Worm (Caenorhabditis elegans) whole organism, L4 larva: Measurements from ENCODE around the gene Y65A5A.2.

ENCODE experiments used
- D1046.2 ChIP-seq: fragments of 200-800 bp; sonication (Bioruptor generic); IDR thresholded peaks from 2 replicates; pipeline ENCODE4 v1.3.6; 2022; ENCODE audit warnings: missing genetic modification characterization, missing compliant biosample characterization
- F37D6.2 ChIP-seq: sonication (generic microtip); optimal IDR thresholded peaks from 2 replicates; lab custom pipeline; 2016; ENCODE audit warnings: mild to moderate bottlenecking, missing genetic modification characterization, missing compliant biosample characterization
- F44E2.7 ChIP-seq: fragments of 200-800 bp; sonication (Bioruptor generic); IDR thresholded peaks from 2 replicates; pipeline ENCODE4 v2.1.2; 2022; ENCODE audit warnings: missing genetic modification characterization, missing compliant biosample characterization
- T20F7.1 ChIP-seq: fragments of 200-800 bp; sonication (Bioruptor generic); optimal IDR thresholded peaks from 2 replicates; lab custom pipeline; 2018; ENCODE audit warnings: mild to moderate bottlenecking, missing genetic modification characterization, missing compliant biosample characterization
- Y48G9A.11 ChIP-seq: fragments of 200-800 bp; sonication (Bioruptor generic); IDR thresholded peaks from 2 replicates; pipeline ENCODE4 v1.3.6; 2022; ENCODE audit warnings: missing genetic modification reagents, missing genetic modification characterization, missing compliant biosample characterization
- ZK337.2 ChIP-seq: fragments of 200-800 bp; sonication (Bioruptor generic); IDR thresholded peaks from 2 replicates; pipeline ENCODE4 v1.3.6; 2022; ENCODE audit warnings: missing genetic modification reagents, missing genetic modification characterization, missing compliant biosample characterization
- ZK546.5 ChIP-seq, 2 experiments: sonication (generic microtip); optimal IDR thresholded peaks; 2 replicates each; lab custom pipeline; 2017; ENCODE audit warnings: missing biosample characterization in 2 of 2, missing genetic modification characterization in 2 of 2
- aha-1 ChIP-seq: fragments of 150-350 bp; peaks from one replicate; lab custom pipeline; 2014; ENCODE audit warnings: missing biosample characterization, missing genetic modification characterization
- aly-2 ChIP-seq: sonication (generic microtip); optimal IDR thresholded peaks from 2 replicates; lab custom pipeline; 2018; ENCODE audit warnings: missing biosample characterization, missing genetic modification characterization
- ama-1 ChIP-seq: fragments of 150-350 bp; optimal IDR thresholded peaks from 2 replicates; lab custom pipeline; 2014; ENCODE audit warnings: inconsistent platforms, mixed read lengths
- attf-4 ChIP-seq: sonication (generic microtip); optimal IDR thresholded peaks from 3 replicates; lab custom pipeline; 2017; ENCODE audit warnings: missing biosample characterization, missing genetic modification characterization
- ceh-28 ChIP-seq: fragments of 150-350 bp; optimal IDR thresholded peaks from 2 replicates; lab custom pipeline; 2014; ENCODE audit warnings: missing biosample characterization, missing genetic modification reagents, missing genetic modification characterization
- ceh-32 ChIP-seq: sonication (generic microtip); optimal IDR thresholded peaks from 2 replicates; lab custom pipeline; 2016; ENCODE audit warnings: mild to moderate bottlenecking, missing genetic modification characterization, missing compliant biosample characterization; ENCODE audit not compliant: poor library complexity
- ces-1 ChIP-seq: fragments of 150-350 bp; sonication (generic microtip); optimal IDR thresholded peaks from 4 replicates; lab custom pipeline; 2014; ENCODE audit warnings: missing biosample characterization, missing genetic modification reagents, missing genetic modification characterization
- ctbp-1 ChIP-seq: fragments of 200-800 bp; sonication (Bioruptor generic); IDR thresholded peaks from 2 replicates; pipeline ENCODE4 v1.3.6; 2022; ENCODE audit warnings: missing genetic modification reagents, missing genetic modification characterization, missing compliant biosample characterization
- daf-19 ChIP-seq: fragments of 200-800 bp; sonication (Bioruptor generic); conservative IDR thresholded peaks from 2 replicates; pipeline ENCODE4 v1.3.6; 2022; ENCODE audit warnings: missing genetic modification characterization, missing compliant biosample characterization
- daf-8 ChIP-seq: fragments of 200-800 bp; sonication (Bioruptor generic); IDR thresholded peaks from 2 replicates; pipeline ENCODE4 v1.3.6; 2022; ENCODE audit warnings: missing genetic modification characterization, missing compliant biosample characterization
- dmd-8 ChIP-seq: fragments of 200-800 bp; sonication (Bioruptor generic); IDR thresholded peaks from 2 replicates; pipeline ENCODE4 v1.3.6; 2022; ENCODE audit warnings: missing genetic modification characterization, missing compliant biosample characterization
- egl-27 ChIP-seq: sonication (generic microtip); optimal IDR thresholded peaks from 3 replicates; lab custom pipeline; 2017; ENCODE audit warnings: missing biosample characterization, missing genetic modification reagents, missing genetic modification characterization
- egl-43 ChIP-seq: fragments of 200-800 bp; sonication (Bioruptor generic); IDR thresholded peaks from 2 replicates; pipeline ENCODE4 v1.3.6; 2022; ENCODE audit warnings: missing genetic modification reagents, missing genetic modification characterization, missing compliant biosample characterization
- fkh-10 ChIP-seq: fragments of 150-350 bp; optimal IDR thresholded peaks from 2 replicates; lab custom pipeline; 2014; ENCODE audit warnings: missing biosample characterization, missing genetic modification reagents, missing genetic modification characterization
- gei-8 ChIP-seq: fragments of 200-800 bp; sonication (Bioruptor generic); optimal IDR thresholded peaks from 2 replicates; lab custom pipeline; 2018; ENCODE audit warnings: mild to moderate bottlenecking, missing genetic modification characterization, missing compliant biosample characterization
- hif-1 ChIP-seq, 2 experiments: sonication (generic microtip); optimal IDR thresholded peaks; 2 replicates each; lab custom pipeline; 2016 to 2017; ENCODE audit warnings: missing compliant biosample characterization in 2 of 2, missing genetic modification characterization in 2 of 2, missing genetic modification reagents in 2 of 2, missing genotype in 2 of 2, mild to moderate bottlenecking in 1 of 2
- hlh-11 ChIP-seq: fragments of 200-800 bp; sonication (Bioruptor generic); optimal IDR thresholded peaks from 2 replicates; lab custom pipeline; 2018; ENCODE audit warnings: mild to moderate bottlenecking, missing genetic modification characterization, missing compliant biosample characterization
- hlh-30 ChIP-seq: sonication (generic microtip); optimal IDR thresholded peaks from 2 replicates; lab custom pipeline; 2017; ENCODE audit warnings: antibody characterized with exemption, mild to moderate bottlenecking, missing genetic modification characterization, missing compliant biosample characterization; ENCODE audit not compliant: insufficient read depth
- jun-1 ChIP-seq: fragments of 150-350 bp; optimal IDR thresholded peaks from 2 replicates; lab custom pipeline; 2014; ENCODE audit warnings: missing biosample characterization, missing genetic modification reagents, missing genetic modification characterization
- lin-1 ChIP-seq: fragments of 200-800 bp; sonication (Bioruptor generic); IDR thresholded peaks from 2 replicates; pipeline ENCODE4 v1.3.6; 2022; ENCODE audit warnings: missing genetic modification reagents, missing genetic modification characterization, missing compliant biosample characterization
- lin-13 ChIP-seq: fragments of 150-350 bp; optimal IDR thresholded peaks from 2 replicates; lab custom pipeline; 2014; ENCODE audit warnings: missing biosample characterization, missing genetic modification reagents, missing genetic modification characterization
- lin-29 ChIP-seq: fragments of 200-800 bp; sonication (Bioruptor generic); IDR thresholded peaks from 2 replicates; pipeline ENCODE4 v1.3.6; 2022; ENCODE audit warnings: missing genetic modification reagents, missing genetic modification characterization, missing compliant biosample characterization
- lin-38 ChIP-seq: fragments of 200-800 bp; sonication (Bioruptor generic); IDR thresholded peaks from 2 replicates; pipeline ENCODE4 v1.3.6; 2022; ENCODE audit warnings: missing genetic modification reagents, missing genetic modification characterization, missing compliant biosample characterization
- lin-39 ChIP-seq: fragments of 150-350 bp; optimal IDR thresholded peaks from 2 replicates; lab custom pipeline; 2014; ENCODE audit warnings: missing biosample characterization, missing genetic modification reagents, missing genetic modification characterization
- lsy-2 ChIP-seq, 2 experiments: fragments of 150-350 bp in 1 of 2; sonication (generic microtip) in 1 of 2; optimal IDR thresholded peaks; 2 replicates each; lab custom pipeline; 2014 to 2017; ENCODE audit warnings: missing biosample characterization in 2 of 2, missing genetic modification characterization in 2 of 2
- madf-5 ChIP-seq, 2 experiments: fragments of 200-800 bp; sonication (Bioruptor generic); IDR thresholded peaks; 2 replicates each; pipeline ENCODE4 v1.3.6; 2022; ENCODE audit warnings: missing compliant biosample characterization in 2 of 2, missing genetic modification characterization in 2 of 2
- mdl-1 ChIP-seq, 2 experiments: fragments of 150-350 bp in 1 of 2; sonication (generic microtip) in 1 of 2; optimal IDR thresholded peaks; 2 replicates each; lab custom pipeline; 2014 to 2017; ENCODE audit warnings: missing biosample characterization in 2 of 2, missing genetic modification characterization in 2 of 2
- nhr-111 ChIP-seq: fragments of 200-800 bp; sonication (Bioruptor generic); optimal IDR thresholded peaks from 2 replicates; lab custom pipeline; 2018; ENCODE audit warnings: mild to moderate bottlenecking, missing genetic modification characterization, missing compliant biosample characterization
- nhr-25 ChIP-seq: sonication (generic microtip); optimal IDR thresholded peaks from 2 replicates; lab custom pipeline; 2017; ENCODE audit warnings: missing genetic modification characterization, mild to moderate bottlenecking, missing compliant biosample characterization, antibody characterized with exemption, moderate library complexity, borderline replicate concordance; ENCODE audit not compliant: insufficient read depth
- nhr-28 ChIP-seq: fragments of 150-350 bp; optimal IDR thresholded peaks from 2 replicates; lab custom pipeline; 2014; ENCODE audit warnings: missing biosample characterization, missing genetic modification characterization
- nhr-6 ChIP-seq: fragments of 150-350 bp; optimal IDR thresholded peaks from 2 replicates; lab custom pipeline; 2014; ENCODE audit warnings: missing biosample characterization, missing genetic modification characterization
- nhr-76 ChIP-seq: fragments of 150-350 bp; optimal IDR thresholded peaks from 2 replicates; lab custom pipeline; 2014; ENCODE audit warnings: missing biosample characterization, missing genetic modification characterization
- nhr-77 ChIP-seq: fragments of 150-350 bp; optimal IDR thresholded peaks from 2 replicates; lab custom pipeline; 2014; ENCODE audit warnings: missing biosample characterization, missing genetic modification characterization
- saeg-2 ChIP-seq: fragments of 200-800 bp; sonication (Bioruptor generic); IDR thresholded peaks from 2 replicates; pipeline ENCODE4 v1.3.6; 2022; ENCODE audit warnings: missing genetic modification reagents, missing genetic modification characterization, missing compliant biosample characterization
- set-16 ChIP-seq: fragments of 200-800 bp; sonication (Bioruptor generic); IDR thresholded peaks from 2 replicates; pipeline ENCODE4 v1.3.6; 2022; ENCODE audit warnings: missing genetic modification reagents, missing genetic modification characterization, missing compliant biosample characterization
- snpc-1.2 ChIP-seq: fragments of 200-800 bp; sonication (Bioruptor generic); IDR thresholded peaks from 2 replicates; pipeline ENCODE4 v1.3.6; 2022; ENCODE audit warnings: missing genetic modification reagents, missing genetic modification characterization, missing compliant biosample characterization
- tag-97 ChIP-seq: fragments of 200-800 bp; sonication (Bioruptor generic); IDR thresholded peaks from 2 replicates; pipeline ENCODE4 v1.3.6; 2022; ENCODE audit warnings: missing genetic modification characterization, missing compliant biosample characterization
- tra-1 ChIP-seq: fragments of 200-800 bp; sonication (Bioruptor generic); IDR thresholded peaks from 2 replicates; pipeline ENCODE4 v1.3.6; 2022; ENCODE audit warnings: missing genetic modification reagents, missing genetic modification characterization, missing compliant biosample characterization
- unc-39 ChIP-seq: sonication (generic microtip); optimal IDR thresholded peaks from 2 replicates; lab custom pipeline; 2017; ENCODE audit warnings: missing biosample characterization, missing genetic modification characterization
- unc-62 ChIP-seq, 3 experiments: fragments of 150-350 bp in 1 of 3; sonication (generic microtip); optimal IDR thresholded peaks in 2 of 3; peaks in 1 of 3; 1 replicate in 1 of 3; 2 replicates in 2 of 3; lab custom pipeline; 2014 to 2017; ENCODE audit warnings: missing biosample characterization in 3 of 3, missing genetic modification characterization in 3 of 3, missing genetic modification reagents in 3 of 3, missing genotype in 1 of 3
- zip-2 ChIP-seq: fragments of 150-350 bp; optimal IDR thresholded peaks from 2 replicates; lab custom pipeline; 2014; ENCODE audit warnings: missing biosample characterization, missing genetic modification characterization

Gene Y65A5A.2

DNA sequence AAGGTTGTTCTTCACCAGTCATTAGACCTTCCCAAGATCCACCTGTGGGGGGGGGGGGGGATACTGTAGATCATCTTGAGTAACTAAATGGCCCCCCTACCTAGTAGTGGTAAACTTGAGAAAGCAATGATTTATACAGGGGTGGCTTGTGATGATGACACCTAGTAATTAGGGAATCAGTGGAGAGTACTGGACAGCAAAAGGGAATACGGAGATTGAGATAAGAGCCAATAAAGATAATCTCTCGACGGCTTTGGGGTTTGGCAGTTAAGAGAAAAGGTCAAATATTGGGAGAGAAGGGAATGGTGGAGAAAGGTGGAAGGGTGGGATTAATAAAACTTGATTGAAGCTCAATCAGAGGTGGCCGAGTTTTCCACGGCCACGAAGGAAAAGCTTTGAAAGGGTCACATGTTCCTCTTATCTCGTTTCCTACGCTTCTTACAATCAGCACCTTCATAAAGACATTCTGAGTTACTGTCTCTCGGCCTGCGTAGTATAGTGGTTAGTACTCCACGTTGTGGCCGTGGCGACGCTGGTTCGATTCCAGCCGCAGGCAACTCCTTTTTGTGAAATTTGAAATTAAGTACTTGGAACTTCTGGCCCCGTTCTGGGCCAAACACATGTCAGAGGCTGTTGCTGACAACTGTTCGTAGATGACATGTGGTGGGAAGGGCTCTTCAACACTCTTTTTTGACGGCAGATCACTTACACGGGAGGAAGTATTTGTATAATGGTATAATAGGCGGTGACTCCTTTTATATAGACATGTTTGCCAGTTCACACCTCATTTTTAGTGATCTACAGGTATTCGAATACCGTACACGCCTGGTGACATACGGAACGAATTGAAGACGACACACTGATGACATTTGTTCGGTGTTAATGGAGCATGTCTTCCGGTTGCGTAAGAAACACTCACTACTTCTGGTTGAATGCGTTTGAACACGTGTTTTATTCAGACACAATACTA lies 11.1 kb upstream of the Y65A5A.2 start (continued):
- TF ChIP-seq T20F7.1 (GFP tag; lab: Kevin White, UChicago) (no peak), dmd-8 (GFP tag; lab: Robert Waterston, UW) (peak; percentile 96), zip-2 (peak; percentile 19), tra-1 (GFP tag; lab: Robert Waterston, UW) (peak; percentile 60; the same call in 1 of the 2 replicates), lin-1 (GFP tag; lab: Robert Waterston, UW) (no peak), snpc-1.2 (GFP tag; lab: Robert Waterston, UW) (peak; percentile 97), lin-39 (tag; lab: Kevin White, UChicago) (no peak), attf-4 (tag; lab: Kevin White, UChicago) (no peak), lin-38 (peak; percentile 83), ctbp-1 (GFP tag; lab: Robert Waterston, UW) (peak; percentile 59), unc-39 (tag; lab: Kevin White, UChicago) (no peak), nhr-111 (GFP tag; lab: Kevin White, UChicago) (peak; percentile 46), aha-1 (tag; lab: Kevin White, UChicago) (peak; percentile 29), ces-1 (GFP tag; lab: Kevin White, UChicago) (no peak), ZK546.5 (tag; optimal IDR thresholded peaks at IDR 0.05; lab: Kevin White, UChicago) (no peak), lin-29 (GFP tag; lab: Robert Waterston, UW) (no peak), ceh-32 (tag; lab: Kevin White, UChicago) (no peak), lsy-2 (tag; optimal IDR thresholded peaks at IDR 0.05; lab: Kevin White, UChicago) (peak in 1 of 2 experiments; percentile 27), tag-97 (GFP tag; lab: Robert Waterston, UW) (no peak), Y48G9A.11 (GFP tag; lab: Robert Waterston, UW) (peak; percentile 54; the same call in 1 of the 2 replicates), gei-8 (GFP tag; lab: Kevin White, UChicago) (peak; percentile 85), hlh-30 (tag; lab: Kevin White, UChicago) (peak; percentile 68), daf-8 (GFP tag; lab: Robert Waterston, UW) (0 out of 2 replicates have a peak, but pooled peaks have one; percentile 35), D1046.2 (GFP tag; lab: Robert Waterston, UW) (peak; percentile 75; the same call in 1 of the 2 replicates), mdl-1 (tag; optimal IDR thresholded peaks at IDR 0.05; lab: Kevin White, UChicago) (no peak), set-16 (GFP tag; lab: Robert Waterston, UW) (no peak), ceh-28 (tag; lab: Kevin White, UChicago) (no peak), ama-1 (lab: Kevin White, UChicago) (no peak), egl-27 (tag; lab: Kevin White, UChicago) (no peak), madf-5 (GFP tag; IDR thresholded peaks at IDR 0.05; lab: Robert Waterston, UW) (peak; percentile 71 to 86; a peak in 2 of 4 replicates), nhr-28 (tag; lab: Kevin White, UChicago) (peak; percentile 30), ZK337.2 (peak; percentile 55; the same call in 1 of the 2 replicates), lin-13 (GFP tag; lab: Kevin White, UChicago) (peak; percentile 84), egl-43 (GFP tag; lab: Robert Waterston, UW) (peak; percentile 89), fkh-10 (GFP tag; lab: Kevin White, UChicago) (no peak), nhr-25 (tag; lab: Kevin White, UChicago) (no peak), unc-62 (GFP tag; optimal IDR thresholded peaks at IDR 0.05 in 1 of 2; lab: Kevin White, UChicago) (peak in 1 of 2 experiments; percentile 69), unc-62 (tag; optimal IDR thresholded peaks at IDR 0.05; lab: Kevin White, UChicago) (no peak), daf-19 (GFP tag; lab: Robert Waterston, UW) (no peak), hif-1 (tag; optimal IDR thresholded peaks at IDR 0.05; lab: Kevin White, UChicago) (peak in 1 of 2 experiments; percentile 26), saeg-2 (GFP tag; lab: Robert Waterston, UW) (no peak), hlh-11 (tag; lab: Kevin White, UChicago) (peak; percentile 40), F37D6.2 (tag; lab: Kevin White, UChicago) (no peak), nhr-6 (tag; lab: Kevin White, UChicago) (peak; percentile 48), jun-1 (tag; lab: Kevin White, UChicago) (no peak), F44E2.7 (GFP tag; lab: Robert Waterston, UW) (0 out of 2 replicates have a peak, but pooled peaks have one; percentile 73), aly-2 (no peak), nhr-77 (tag; lab: Kevin White, UChicago) (no peak), nhr-76 (tag; lab: Kevin White, UChicago) (no peak)
